Fruit fly (Drosophila melanogaster): ENCODE results near the gene btn.

Gene btn

DNA sequence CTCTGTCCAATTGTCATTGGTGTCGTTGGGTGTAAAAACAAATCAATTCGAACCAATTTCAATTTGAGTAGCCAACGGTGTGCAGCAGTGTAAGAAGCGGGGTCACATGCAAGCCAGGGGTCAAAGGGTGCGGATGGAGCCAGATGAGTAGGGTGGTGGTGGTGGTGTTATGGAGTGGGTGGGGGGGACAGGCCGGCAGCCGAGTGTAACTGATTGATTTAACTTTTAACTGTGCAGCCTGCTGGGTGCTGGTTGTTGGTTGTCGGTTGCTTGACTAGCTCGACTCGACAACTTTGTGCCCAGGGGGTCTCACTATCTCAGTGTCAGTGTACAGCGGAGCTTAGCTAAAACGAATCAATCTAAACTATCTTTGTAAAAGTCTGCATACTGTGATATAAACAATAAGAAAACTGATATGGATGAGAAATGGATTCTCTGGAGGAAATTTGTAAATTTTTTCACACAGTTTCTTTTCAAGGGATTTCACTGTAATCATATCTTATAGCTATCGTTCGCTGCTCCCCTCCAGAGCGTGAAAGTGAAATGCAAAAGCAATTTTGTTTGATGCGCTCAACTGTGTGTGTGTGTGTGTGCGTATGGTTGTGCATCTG, 11.0 kb upstream of the btn start (continued):
- TF ChIP-seq grau (tag; optimal IDR thresholded peaks at IDR 0.05): peak; percentile 94
- TF ChIP-seq CG12769 (tag; optimal IDR thresholded peaks at IDR 0.05): no peak
- peak; percentile 13 for TF ChIP-seq Bdp1 (GFP tag; optimal IDR thresholded peaks at IDR 0.05)
- no peak for TF ChIP-seq grn (GFP tag; optimal IDR thresholded peaks at IDR 0.05)
- peak; percentile 41 for TF ChIP-seq chn (GFP tag; optimal IDR thresholded peaks at IDR 0.05)
- TF ChIP-seq Side (GFP tag; optimal IDR thresholded peaks at IDR 0.05): peak; percentile 65
- TF ChIP-seq CG4854 (GFP tag; optimal IDR thresholded peaks at IDR 0.05): no peak
- peak; percentile 54; the same call in 1 of the 2 replicates for TF ChIP-seq sim (GFP tag; IDR thresholded peaks at IDR 0.05)
- peak; percentile 81 for TF ChIP-seq CG17328 (GFP tag; IDR thresholded peaks at IDR 0.05)
- TF ChIP-seq CG7745 (tag; optimal IDR thresholded peaks at IDR 0.05): no peak
- TF ChIP-seq Asciz (GFP tag; optimal IDR thresholded peaks at IDR 0.05): no peak
- TF ChIP-seq so (GFP tag; IDR thresholded peaks at IDR 0.05): peak; percentile 75; the same call in 2 of the 3 replicates
- peak; percentile 86 for TF ChIP-seq zfh1 (GFP tag; IDR thresholded peaks at IDR 0.05)
- TF ChIP-seq CG1024 (GFP tag; IDR thresholded peaks at IDR 0.05): peak; percentile 67
- TF ChIP-seq CG4404 (GFP tag; IDR thresholded peaks at IDR 0.05): peak; percentile 50; the same call in 1 of the 2 replicates
- peak; percentile 57; the same call in 2 of the 3 replicates for TF ChIP-seq CG14050 (GFP tag; IDR thresholded peaks at IDR 0.05)
- TF ChIP-seq YL-1 (GFP tag; optimal IDR thresholded peaks at IDR 0.05): no peak
- no peak for TF ChIP-seq Jarid2 (GFP tag; optimal IDR thresholded peaks at IDR 0.05)
- peak; percentile 47 for TF ChIP-seq CG30431 (GFP tag; optimal IDR thresholded peaks at IDR 0.05)
- peak; percentile 73 for TF ChIP-seq mam (GFP tag; optimal IDR thresholded peaks at IDR 0.05)
- no peak for TF ChIP-seq CG1647 (GFP tag; optimal IDR thresholded peaks at IDR 0.05)
- peak; percentile 31; the same call in 1 of the 2 replicates for TF ChIP-seq ro (GFP tag; IDR thresholded peaks at IDR 0.05)
- peak; percentile 11 for TF ChIP-seq CrebB (tag; optimal IDR thresholded peaks at IDR 0.05)
- TF ChIP-seq CG7786 (GFP tag; optimal IDR thresholded peaks at IDR 0.05): peak; percentile 46
- TF ChIP-seq MTF-1 (GFP tag; optimal IDR thresholded peaks at IDR 0.05; ENCODE audit: borderline replicate concordance): peak; percentile 45
- TF ChIP-seq Ets97D (GFP tag; optimal IDR thresholded peaks at IDR 0.05): peak; percentile 13
- peak; percentile 94 for TF ChIP-seq ci (GFP tag; IDR thresholded peaks at IDR 0.05)
- TF ChIP-seq CG12299 (tag; optimal IDR thresholded peaks at IDR 0.05): peak; percentile 28
- TF ChIP-seq peb (GFP tag; IDR thresholded peaks at IDR 0.05): peak; percentile 80
- TF ChIP-seq Atf3 (GFP tag; optimal IDR thresholded peaks at IDR 0.05): peak; percentile 29
- no peak for TF ChIP-seq CG3726 (GFP tag; IDR thresholded peaks at IDR 0.05)
- TF ChIP-seq lbe (GFP tag; optimal IDR thresholded peaks at IDR 0.05): no peak
- TF ChIP-seq stc (GFP tag; IDR thresholded peaks at IDR 0.05): peak; percentile 82
- TF ChIP-seq CG7839 (tag; optimal IDR thresholded peaks at IDR 0.05): no peak
- TF ChIP-seq Lhr (GFP tag; optimal IDR thresholded peaks at IDR 0.05): no peak
- no peak for TF ChIP-seq CG18011 (GFP tag; optimal IDR thresholded peaks at IDR 0.05)
- no peak for TF ChIP-seq CG16815 (GFP tag; optimal IDR thresholded peaks at IDR 0.05)
- TF ChIP-seq slou (GFP tag; optimal IDR thresholded peaks at IDR 0.05): no peak
- no peak for TF ChIP-seq Sin3A (optimal IDR thresholded peaks at IDR 0.05)
- no peak for TF ChIP-seq HLHmδ (GFP tag; optimal IDR thresholded peaks at IDR 0.05)
- no peak for TF ChIP-seq fru (optimal IDR thresholded peaks at IDR 0.05)
- TF ChIP-seq D19A (tag; optimal IDR thresholded peaks at IDR 0.05): no peak
- peak; percentile 68 for TF ChIP-seq onecut (GFP tag; IDR thresholded peaks at IDR 0.05)
- TF ChIP-seq CG4282 (GFP tag; optimal IDR thresholded peaks at IDR 0.05): no peak
- TF ChIP-seq Sox102F (GFP tag; optimal IDR thresholded peaks at IDR 0.05): peak; percentile 87
- TF ChIP-seq CG16779 (GFP tag; IDR thresholded peaks at IDR 0.05): no peak
- peak; percentile 87 for TF ChIP-seq ttk (GFP tag; IDR thresholded peaks at IDR 0.05)
- TF ChIP-seq Stat92E (GFP tag; optimal IDR thresholded peaks at IDR 0.05): no peak
- TF ChIP-seq run (tag; optimal IDR thresholded peaks at IDR 0.05): peak; percentile 28
- TF ChIP-seq da (GFP tag; optimal IDR thresholded peaks at IDR 0.05): no peak
- TF ChIP-seq cwo (GFP tag; optimal IDR thresholded peaks at IDR 0.05): peak; percentile 27

All from whole organism, embryonic.